Worm (Caenorhabditis elegans): ENCODE data around the gene srbc-43.

DNA sequence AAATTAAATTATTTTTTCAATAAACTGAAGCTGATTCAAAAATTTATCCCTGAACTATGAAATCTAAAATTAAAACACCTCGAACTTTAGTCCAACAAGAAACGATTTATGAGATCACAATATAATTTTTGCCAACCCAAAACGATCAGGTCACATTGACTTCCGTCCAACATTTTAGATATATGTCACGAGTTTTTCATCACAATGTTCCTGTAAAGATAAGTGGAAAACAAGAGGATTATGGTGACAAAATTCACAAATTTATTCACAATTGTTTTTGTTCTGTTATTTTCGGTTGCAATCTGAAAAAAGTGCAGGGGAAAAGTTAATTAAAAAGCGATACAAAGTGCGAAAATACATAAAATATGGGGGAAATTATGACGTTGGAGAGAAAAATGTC, 26.4 kb upstream of the srbc-43 start:
- TF ChIP-seq ama-1 (optimal IDR thresholded peaks at IDR 0.05) = no peak
- TF ChIP-seq scrt-1 (GFP tag; IDR thresholded peaks at IDR 0.05) = no peak
- no peak for TF ChIP-seq tbx-11 (GFP tag; IDR thresholded peaks at IDR 0.05)
